Worm (Caenorhabditis elegans): ENCODE results near the gene vha-5.

DNA sequence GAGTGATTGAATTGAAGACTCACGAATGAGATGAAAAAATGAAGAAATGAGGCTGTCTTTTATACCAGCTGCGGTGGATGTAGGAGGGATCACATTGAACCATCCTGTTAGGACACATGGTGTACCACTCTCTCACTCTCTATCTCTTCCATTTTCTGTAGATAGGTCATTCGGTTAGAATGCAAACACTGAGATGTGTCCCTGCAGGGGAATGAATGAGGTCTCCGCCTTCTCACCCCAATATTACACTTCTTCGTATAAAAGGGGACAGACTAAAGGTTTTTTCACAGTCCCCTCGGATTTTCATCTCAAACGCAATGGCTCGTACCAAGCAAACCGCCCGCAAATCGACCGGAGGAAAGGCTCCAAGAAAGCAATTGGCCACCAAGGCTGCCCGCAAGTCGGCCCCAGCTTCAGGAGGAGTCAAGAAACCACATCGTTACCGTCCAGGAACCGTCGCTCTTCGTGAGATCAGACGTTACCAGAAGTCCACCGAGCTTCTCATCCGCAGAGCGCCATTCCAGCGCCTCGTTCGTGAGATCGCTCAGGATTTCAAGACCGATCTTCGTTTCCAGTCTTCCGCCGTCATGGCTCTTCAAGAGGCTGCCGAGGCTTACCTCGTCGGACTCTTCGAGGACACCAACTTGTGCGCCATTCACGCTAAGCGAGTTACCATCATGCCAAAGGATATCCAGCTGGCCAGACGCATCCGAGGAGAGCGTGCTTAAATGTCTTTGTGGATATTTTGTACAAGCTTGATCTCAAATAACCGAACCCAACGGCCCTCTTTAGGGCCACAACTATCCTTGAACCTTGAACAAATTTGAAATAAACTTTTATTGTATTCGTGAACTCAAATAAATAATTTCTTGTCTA, 30.5 kb downstream of the vha-5 start, which contains the start of gene his-32:
- TF ChIP-seq jun-1 (tag; optimal IDR thresholded peaks at IDR 0.05) (no peak), nhr-25 (tag; optimal IDR thresholded peaks at IDR 0.05; ENCODE audit: borderline replicate concordance, insufficient read depth) (peak; percentile 92), lin-1 (GFP tag; IDR thresholded peaks at IDR 0.05) (no peak)
